Worm (Caenorhabditis elegans) whole organism, young adult: ENCODE measurements around the gene Y37D8A.8.

Source experiments
- B0019.2 ChIP-seq: fragments of 200-800 bp; sonication (Bioruptor generic); conservative IDR thresholded peaks from 2 replicates; pipeline ENCODE4 v1.3.6; 2022; ENCODE audit warnings: missing genetic modification reagents, missing genetic modification characterization, missing compliant biosample characterization
- D2030.7 ChIP-seq: fragments of 200-800 bp; sonication (Bioruptor generic); IDR thresholded peaks from 2 replicates; pipeline ENCODE4 v1.3.6; 2022; ENCODE audit warnings: missing genetic modification reagents, missing genetic modification characterization, missing compliant biosample characterization
- F39B2.1 ChIP-seq: fragments of 200-800 bp; sonication (Bioruptor generic); IDR thresholded peaks from 2 replicates; pipeline ENCODE4 v1.3.6; 2022; ENCODE audit warnings: missing genetic modification reagents, missing genetic modification characterization, missing compliant biosample characterization
- F57A8.1 ChIP-seq: fragments of 200-800 bp; sonication (Bioruptor generic); optimal IDR thresholded peaks from 2 replicates; lab custom pipeline; 2018; ENCODE audit warnings: mild to moderate bottlenecking, missing genetic modification characterization, moderate library complexity, missing compliant biosample characterization
- K11D2.4 ChIP-seq: fragments of 200-800 bp; sonication (Bioruptor generic); IDR thresholded peaks from 2 replicates; pipeline ENCODE4 v1.3.6; 2022; ENCODE audit warnings: missing genetic modification reagents, missing genetic modification characterization, missing compliant biosample characterization
- K12H6.12 ChIP-seq: fragments of 200-800 bp; sonication (Bioruptor generic); optimal IDR thresholded peaks from 2 replicates; lab custom pipeline; 2018; ENCODE audit warnings: mild to moderate bottlenecking, missing genetic modification characterization, missing compliant biosample characterization
- T26A5.8 ChIP-seq: sonication (generic microtip); optimal IDR thresholded peaks from 2 replicates; lab custom pipeline; 2016; ENCODE audit warnings: missing genetic modification characterization, missing compliant biosample characterization
- Y53F4B.3 ChIP-seq: fragments of 200-800 bp; sonication (Bioruptor generic); IDR thresholded peaks from 2 replicates; pipeline ENCODE4 v1.3.6; 2022; ENCODE audit warnings: missing genetic modification reagents, missing genetic modification characterization, missing compliant biosample characterization
- Y67H2A.10 ChIP-seq: fragments of 200-800 bp; sonication (Bioruptor generic); conservative IDR thresholded peaks from 2 replicates; pipeline ENCODE4 v1.3.6; 2022; ENCODE audit warnings: missing genetic modification reagents, missing genetic modification characterization, missing compliant biosample characterization
- Y95B8A.8 ChIP-seq: fragments of 200-800 bp; sonication (Bioruptor generic); IDR thresholded peaks from 2 replicates; pipeline ENCODE4 v1.3.6; 2022; ENCODE audit warnings: missing genetic modification reagents, missing genetic modification characterization, missing compliant biosample characterization
- ama-1 ChIP-seq, 3 experiments: fragments of 150-350 bp in 1 of 3; sonication (generic microtip) in 2 of 3; optimal IDR thresholded peaks; 2 replicates each; lab custom pipeline; 2014 to 2018; ENCODE audit warnings: missing biosample characterization in 2 of 3, missing genetic modification characterization in 2 of 3, missing genetic modification reagents in 2 of 3
- attf-3 ChIP-seq: fragments of 200-800 bp; sonication (Bioruptor generic); conservative IDR thresholded peaks from 2 replicates; pipeline ENCODE4 v1.3.6; 2022; ENCODE audit warnings: missing genetic modification reagents, missing genetic modification characterization, missing compliant biosample characterization
- ceh-40 ChIP-seq: fragments of 200-800 bp; sonication (Bioruptor generic); IDR thresholded peaks from 2 replicates; pipeline ENCODE4 v1.3.6; 2022; ENCODE audit warnings: missing genetic modification characterization, missing compliant biosample characterization
- dpl-1 ChIP-seq: fragments of 150-350 bp; optimal IDR thresholded peaks from 2 replicates; lab custom pipeline; 2014; ENCODE audit warnings: missing biosample characterization, missing genetic modification reagents, missing genetic modification characterization
- gei-17 ChIP-seq: fragments of 200-800 bp; sonication (Bioruptor generic); optimal IDR thresholded peaks from 2 replicates; lab custom pipeline; 2018; ENCODE audit warnings: mild to moderate bottlenecking, missing genetic modification characterization, missing compliant biosample characterization
- lag-1 ChIP-seq: fragments of 200-800 bp; sonication (Bioruptor generic); IDR thresholded peaks from 2 replicates; pipeline ENCODE4 v1.3.6; 2022; ENCODE audit warnings: missing genetic modification reagents, missing genetic modification characterization, missing compliant biosample characterization
- lsy-27 ChIP-seq: sonication (generic microtip); optimal IDR thresholded peaks from 2 replicates; lab custom pipeline; 2017; ENCODE audit warnings: missing genetic modification characterization, mild to moderate bottlenecking, missing compliant biosample characterization, antibody characterized with exemption, missing genotype, borderline replicate concordance; ENCODE audit not compliant: insufficient read depth
- nhr-179 ChIP-seq: sonication (generic microtip); optimal IDR thresholded peaks from 2 replicates; lab custom pipeline; 2016; ENCODE audit warnings: mild to moderate bottlenecking, missing genetic modification characterization, missing compliant biosample characterization
- nhr-27 ChIP-seq: fragments of 200-800 bp; sonication (Bioruptor generic); optimal IDR thresholded peaks from 2 replicates; lab custom pipeline; 2018; ENCODE audit warnings: mild to moderate bottlenecking, missing genetic modification characterization, moderate library complexity, missing compliant biosample characterization
- nhr-80 ChIP-seq: sonication (generic microtip); optimal IDR thresholded peaks from 2 replicates; lab custom pipeline; 2016; ENCODE audit warnings: missing genetic modification characterization, missing compliant biosample characterization
- pbrm-1 ChIP-seq: fragments of 200-800 bp; sonication (Bioruptor generic); IDR thresholded peaks from 2 replicates; pipeline ENCODE4 v1.3.6; 2022; ENCODE audit warnings: missing genetic modification reagents, missing genetic modification characterization, missing compliant biosample characterization
- rcor-1 ChIP-seq: fragments of 200-800 bp; sonication (Bioruptor generic); IDR thresholded peaks from 2 replicates; pipeline ENCODE4 v1.3.6; 2022; ENCODE audit warnings: missing genetic modification reagents, missing genetic modification characterization, missing compliant biosample characterization
- repo-1 ChIP-seq: sonication (generic microtip); optimal IDR thresholded peaks from 2 replicates; lab custom pipeline; 2017; ENCODE audit warnings: mild to moderate bottlenecking, missing genetic modification characterization, missing compliant biosample characterization
- sdz-38 ChIP-seq: sonication (generic microtip); optimal IDR thresholded peaks from 2 replicates; lab custom pipeline; 2016; ENCODE audit warnings: missing genotype, missing genetic modification characterization, missing compliant biosample characterization
- snpc-1.1 ChIP-seq: sonication (generic microtip); optimal IDR thresholded peaks from 2 replicates; lab custom pipeline; 2017; ENCODE audit warnings: missing genetic modification characterization, mild to moderate bottlenecking, missing compliant biosample characterization, antibody characterized with exemption, moderate library complexity, missing genotype, missing genetic modification reagents; ENCODE audit not compliant: insufficient read depth
- snpc-1.3 ChIP-seq: sonication (generic microtip); optimal IDR thresholded peaks from 2 replicates; lab custom pipeline; 2017; ENCODE audit warnings: missing genetic modification characterization, mild to moderate bottlenecking, missing compliant biosample characterization, antibody characterized with exemption, moderate library complexity, missing genotype, missing genetic modification reagents; ENCODE audit not compliant: insufficient read depth
- snpc-3.4 ChIP-seq: sonication (generic microtip); optimal IDR thresholded peaks from 2 replicates; lab custom pipeline; 2017; ENCODE audit warnings: missing genetic modification characterization, mild to moderate bottlenecking, missing compliant biosample characterization, antibody characterized with exemption, moderate library complexity, missing genotype, missing genetic modification reagents
- tlf-1 ChIP-seq: fragments of 200-800 bp; sonication (Bioruptor generic); optimal IDR thresholded peaks from 2 replicates; lab custom pipeline; 2018; ENCODE audit warnings: mild to moderate bottlenecking, missing genetic modification characterization, missing compliant biosample characterization
- xnd-1 ChIP-seq: sonication (generic microtip); optimal IDR thresholded peaks from 2 replicates; lab custom pipeline; 2016; ENCODE audit warnings: missing genotype, missing genetic modification reagents, missing genetic modification characterization, missing compliant biosample characterization

Y37D8A.8 gene

DNA sequence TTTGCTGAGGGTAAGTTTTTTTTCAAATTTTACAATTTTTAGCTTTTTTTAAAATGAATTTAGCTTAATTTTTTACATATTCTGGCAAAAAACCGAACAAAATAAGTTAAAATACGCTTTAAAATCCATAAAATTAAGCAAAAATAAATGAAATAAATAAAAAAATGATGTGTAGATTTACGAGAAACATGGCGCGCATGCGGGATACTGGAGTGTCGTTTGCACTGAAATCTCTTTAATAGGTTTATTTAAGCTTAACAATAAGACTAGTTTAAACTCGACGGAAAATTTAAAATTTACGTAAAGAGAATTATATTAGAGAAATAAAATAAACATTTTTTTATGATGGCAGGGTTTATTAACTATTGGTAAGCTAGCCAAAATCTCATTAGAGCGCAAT lies 43.4 kb upstream of the Y37D8A.8 start:
- TF ChIP-seq Y67H2A.10 (GFP tag; lab: Robert Waterston, UW) (no peak), attf-3 (GFP tag; lab: Robert Waterston, UW) (peak; percentile 66)

- TF ChIP-seq T26A5.8 (tag; lab: Kevin White, UChicago) (no peak), F39B2.1 (GFP tag; lab: Robert Waterston, UW) (no peak), snpc-1.3 (tag; lab: Kevin White, UChicago) (no peak), lsy-27 (tag; lab: Kevin White, UChicago) (no peak), sdz-38 (tag; lab: Kevin White, UChicago) (no peak), snpc-1.1 (tag; lab: Kevin White, UChicago) (no peak), K12H6.12 (tag; lab: Kevin White, UChicago) (no peak)
Observed at ce11 chrIII:12822608-12823261, 42.0 kb upstream of the Y37D8A.8 start.

ce11 chrIII:12829068-12829467 lies 35.7 kb upstream of the Y37D8A.8 start, which contains the start of gene Y37D8A.3:
Y37D8A.3 (plus strand) TSS chrIII:12829368.
- TF ChIP-seq F57A8.1 (GFP tag; lab: Kevin White, UChicago) (no peak), ama-1 (optimal IDR thresholded peaks at IDR 0.05; lab: Kevin White, UChicago) (no peak), ama-1 (GFP tag; optimal IDR thresholded peaks at IDR 0.05; lab: Kevin White, UChicago) (no peak), sdz-38 (tag; lab: Kevin White, UChicago) (no peak)

DNA sequence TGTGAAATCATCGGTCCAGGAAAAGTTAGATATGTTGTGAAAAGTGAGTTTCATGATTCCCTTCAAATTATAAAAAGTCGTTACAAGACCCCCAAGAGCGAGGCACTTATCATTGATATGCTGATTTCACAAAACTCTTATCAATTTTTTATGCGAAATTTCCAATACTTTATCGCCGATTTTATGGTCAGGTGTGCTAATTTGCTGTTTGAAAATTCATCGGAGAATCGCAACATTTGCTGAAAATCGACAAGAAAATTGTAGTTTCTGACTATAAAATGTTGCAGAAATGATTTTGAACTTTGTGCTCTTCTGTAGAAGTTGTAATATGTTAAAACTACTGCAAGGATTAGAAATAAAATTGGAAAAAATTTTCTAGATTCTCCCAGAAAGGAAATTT lies 33.1 kb upstream of the Y37D8A.8 start:
- TF ChIP-seq K11D2.4 (GFP tag; lab: Robert Waterston, UW) (no peak), repo-1 (tag; lab: Kevin White, UChicago) (no peak), lag-1 (GFP tag; lab: Robert Waterston, UW) (no peak), D2030.7 (GFP tag; lab: Robert Waterston, UW) (no peak), dpl-1 (GFP tag; lab: Kevin White, UChicago) (no peak), nhr-179 (tag; lab: Kevin White, UChicago) (no peak), snpc-3.4 (tag; lab: Kevin White, UChicago) (no peak), tlf-1 (no peak), rcor-1 (GFP tag; lab: Robert Waterston, UW) (no peak), ceh-40 (GFP tag; lab: Robert Waterston, UW) (no peak), xnd-1 (tag; lab: Kevin White, UChicago) (no peak), nhr-27 (no peak), B0019.2 (GFP tag; lab: Robert Waterston, UW) (no peak)

DNA sequence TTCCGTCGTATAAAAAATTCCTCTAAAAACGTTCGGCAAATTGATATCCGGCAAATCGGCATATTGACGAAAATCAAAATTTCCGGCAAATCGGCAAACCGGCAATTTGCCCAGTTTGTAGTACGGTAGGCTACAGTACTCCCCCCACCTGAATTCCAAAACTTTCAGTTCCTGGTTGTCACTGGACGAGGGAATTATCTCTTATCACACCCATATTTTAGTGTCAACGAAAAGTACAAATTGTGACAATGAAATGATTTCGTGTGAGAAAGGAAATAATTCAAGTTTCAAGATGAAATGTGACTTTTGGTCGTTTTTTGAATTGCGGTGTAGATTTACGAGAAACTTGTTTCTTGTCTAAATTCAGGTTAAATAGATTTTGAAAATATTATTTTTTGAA lies 31.7 kb upstream of the Y37D8A.8 start:
- TF ChIP-seq Y53F4B.3 (GFP tag; lab: Robert Waterston, UW) (no peak), nhr-80 (tag; lab: Kevin White, UChicago) (peak; percentile 43), pbrm-1 (GFP tag; lab: Robert Waterston, UW) (no peak), gei-17 (no peak), Y95B8A.8 (GFP tag; lab: Robert Waterston, UW) (no peak)
